Worm (Caenorhabditis elegans): ENCODE measurements around the gene pqn-83.

pqn-83 gene

DNA sequence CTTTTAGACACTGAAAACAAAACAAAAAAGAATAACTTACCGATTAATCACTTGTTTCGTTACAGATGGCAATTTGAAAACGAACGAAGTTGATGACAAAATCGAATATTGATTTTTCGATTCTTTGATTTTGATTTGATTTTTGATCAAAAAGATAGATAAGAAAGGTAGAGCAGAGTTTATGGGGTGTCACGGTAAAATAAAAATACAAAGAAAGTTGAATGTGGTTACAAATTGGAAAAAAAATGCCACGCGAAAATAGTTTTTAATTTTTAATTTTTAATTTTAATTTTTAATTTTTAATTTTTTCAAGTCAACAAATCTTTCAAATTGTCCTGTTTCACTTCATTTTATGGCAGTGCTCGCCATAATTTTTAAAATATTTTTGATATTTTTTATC lies 43.9 kb downstream of the pqn-83 start, which contains the start of gene F54F12.1:
F54F12.1 (minus strand) TSS at position 101 of the 400 bp plus-strand sequence.
- TF ChIP-seq nhr-102 (tag; optimal IDR thresholded peaks at IDR 0.05), result no peak
- no peak for TF ChIP-seq zag-1 (tag; optimal IDR thresholded peaks at IDR 0.05)
- TF ChIP-seq duxl-1 (tag; optimal IDR thresholded peaks at IDR 0.05; ENCODE audit: poor library complexity), result no peak
- TF ChIP-seq dmd-9 (GFP tag; IDR thresholded peaks at IDR 0.05), result no peak
- no peak for TF ChIP-seq aly-2 (tag; optimal IDR thresholded peaks at IDR 0.05)
- no peak for TF ChIP-seq lsy-2 (tag; optimal IDR thresholded peaks at IDR 0.05)
- no peak for TF ChIP-seq tra-1 (GFP tag; IDR thresholded peaks at IDR 0.05)
- no peak for TF ChIP-seq zip-11 (GFP tag; IDR thresholded peaks at IDR 0.05)
- TF ChIP-seq mep-1 (tag; optimal IDR thresholded peaks at IDR 0.05), result no peak
- TF ChIP-seq ZK546.5 (tag; optimal IDR thresholded peaks at IDR 0.05), result no peak
- no peak for TF ChIP-seq dve-1 (tag; optimal IDR thresholded peaks at IDR 0.05; ENCODE audit: insufficient read depth)
- no peak for TF ChIP-seq daf-12 (tag; optimal IDR thresholded peaks at IDR 0.05)
- no peak for TF ChIP-seq daf-16 (GFP tag; optimal IDR thresholded peaks at IDR 0.05)
- no peak for TF ChIP-seq daf-16 (tag; optimal IDR thresholded peaks at IDR 0.05)
- TF ChIP-seq lim-7 (GFP tag; IDR thresholded peaks at IDR 0.05), result no peak
- TF ChIP-seq skn-1 (tag; optimal IDR thresholded peaks at IDR 0.05), result no peak
- TF ChIP-seq set-16 (GFP tag; IDR thresholded peaks at IDR 0.05), result no peak
- TF ChIP-seq saeg-2 (GFP tag; IDR thresholded peaks at IDR 0.05), result no peak
- TF ChIP-seq nhr-28 (tag; optimal IDR thresholded peaks at IDR 0.05), result no peak
- TF ChIP-seq Y75B8A.6 (GFP tag; IDR thresholded peaks at IDR 0.05), result no peak
- no peak for TF ChIP-seq mes-2 (tag; optimal IDR thresholded peaks at IDR 0.05; ENCODE audit: poor library complexity, severe bottlenecking)

DNA sequence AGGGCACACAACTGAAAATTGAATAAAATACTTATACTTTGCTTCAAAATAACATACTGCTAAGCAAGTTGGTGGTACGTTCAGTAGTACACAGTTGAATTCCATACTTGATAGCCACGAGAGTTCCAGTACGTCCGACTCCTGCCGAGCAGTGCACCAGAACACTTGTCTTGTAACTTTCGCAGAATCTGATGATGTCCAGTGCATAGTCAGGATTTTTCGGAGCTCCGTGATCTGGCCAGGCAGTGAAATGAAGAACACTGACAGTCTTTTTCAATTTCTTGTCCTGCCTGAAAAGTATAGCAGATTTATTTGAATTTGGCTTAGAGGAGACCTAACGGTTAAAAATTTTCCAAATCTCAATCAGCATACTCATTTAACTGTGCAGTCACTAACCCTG lies 49.3 kb downstream of the pqn-83 start:
- TF ChIP-seq unc-62 (GFP tag; optimal IDR thresholded peaks at IDR 0.05 in 1 of 2) (peak in 1 of 2 experiments; percentile 94), unc-62 (tag; optimal IDR thresholded peaks at IDR 0.05) (no peak), duxl-1 (tag; optimal IDR thresholded peaks at IDR 0.05; ENCODE audit: poor library complexity) (no peak)

DNA sequence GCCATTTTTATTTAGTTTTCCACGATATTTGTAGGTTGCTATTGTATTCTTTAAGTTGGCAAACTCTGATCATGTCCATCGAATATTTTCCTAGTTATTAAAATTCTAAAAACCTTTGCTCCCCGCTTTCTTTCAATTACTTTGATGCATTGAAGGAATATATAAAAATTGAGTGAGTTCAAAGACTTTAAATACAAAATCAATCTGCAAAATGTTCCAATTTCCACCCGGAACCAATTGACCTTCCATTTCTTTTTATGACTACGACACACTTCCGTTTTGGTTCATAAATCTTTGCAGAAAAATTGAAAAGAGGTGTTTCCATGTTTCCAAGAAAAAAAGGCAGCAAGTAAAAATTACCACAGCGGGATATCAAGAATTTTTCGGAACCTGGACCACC lies 59.5 kb downstream of the pqn-83 start, which contains the start of gene F54F12.2:
F54F12.2 (plus strand) TSS at position 301 of the 400 bp plus-strand sequence.
- no peak for TF ChIP-seq lin-13 (GFP tag; optimal IDR thresholded peaks at IDR 0.05)
- no peak for TF ChIP-seq set-16 (GFP tag; IDR thresholded peaks at IDR 0.05)
- no peak for TF ChIP-seq nhr-237 (tag; optimal IDR thresholded peaks at IDR 0.05)
- no peak for TF ChIP-seq mdt-29 (GFP tag; IDR thresholded peaks at IDR 0.05)
- no peak for TF ChIP-seq Y5F2A.4 (GFP tag; optimal IDR thresholded peaks at IDR 0.05)
- TF ChIP-seq dpl-1 (GFP tag; optimal IDR thresholded peaks at IDR 0.05), result no peak
- no peak for TF ChIP-seq Y75B8A.6 (GFP tag; IDR thresholded peaks at IDR 0.05)
- TF ChIP-seq ZK546.5 (tag; optimal IDR thresholded peaks at IDR 0.05), result no peak
- TF ChIP-seq hmg-1.1 (GFP tag; IDR thresholded peaks at IDR 0.05), result no peak
- no peak for TF ChIP-seq D1046.2 (GFP tag; IDR thresholded peaks at IDR 0.05)
- TF ChIP-seq ceh-32 (tag; optimal IDR thresholded peaks at IDR 0.05; ENCODE audit: poor library complexity), result no peak
- no peak for TF ChIP-seq nhr-102 (tag; optimal IDR thresholded peaks at IDR 0.05)
- TF ChIP-seq ZK337.2 (GFP tag; IDR thresholded peaks at IDR 0.05), result no peak
- no peak for TF ChIP-seq daf-19 (GFP tag; conservative IDR thresholded peaks at IDR 0.05)
- TF ChIP-seq zip-11 (GFP tag; IDR thresholded peaks at IDR 0.05), result no peak
- TF ChIP-seq T20F7.1 (GFP tag; optimal IDR thresholded peaks at IDR 0.05), result no peak
- no peak for TF ChIP-seq ces-1 (GFP tag; optimal IDR thresholded peaks at IDR 0.05)
- no peak for TF ChIP-seq lim-7 (GFP tag; IDR thresholded peaks at IDR 0.05)
- no peak for TF ChIP-seq Y48G9A.11 (GFP tag; IDR thresholded peaks at IDR 0.05)

Measured in whole organism, L4 larva.